Fruit fly (Drosophila melanogaster) whole organism, embryonic: ENCODE results near the gene CG45073.

Experiments
- ATbp ChIP-seq: fragments of 200-800 bp; sonication (Bioruptor generic); optimal IDR thresholded peaks from 2 replicates; lab custom pipeline; 2017; ENCODE audit warnings: missing biosample characterization, mild to moderate bottlenecking, missing genetic modification characterization, missing genetic modification reagents
- Bgb ChIP-seq: fragments of 200-800 bp; sonication (Bioruptor generic); IDR thresholded peaks from 2 replicates; pipeline ENCODE4 v1.3.6; 2022; ENCODE audit warnings: missing biosample characterization, missing genetic modification characterization; ENCODE audit not compliant: partially characterized antibody
- Blimp-1 ChIP-seq: fragments of 200-800 bp; sonication (Bioruptor generic); optimal IDR thresholded peaks from 3 replicates; lab custom pipeline; 2018; ENCODE audit warnings: missing biosample characterization, missing genetic modification characterization, mild to moderate bottlenecking, moderate library complexity, missing genetic modification reagents
- CG10267 ChIP-seq: fragments of 200-800 bp; sonication (Bioruptor generic); optimal IDR thresholded peaks from 2 replicates; lab custom pipeline; 2018; ENCODE audit warnings: missing biosample characterization, mild to moderate bottlenecking, missing genetic modification characterization, moderate library complexity
- CG10366 ChIP-seq: fragments of 200-800 bp; sonication (Bioruptor generic); IDR thresholded peaks from 2 replicates; pipeline ENCODE4 v1.3.6; 2022; ENCODE audit warnings: missing biosample characterization, missing genetic modification characterization
- CG10431 ChIP-seq: fragments of 200-800 bp; sonication (Bioruptor generic); optimal IDR thresholded peaks from 3 replicates; lab custom pipeline; 2018; ENCODE audit warnings: missing biosample characterization, mild to moderate bottlenecking, missing genetic modification characterization
- CG10543 ChIP-seq: fragments of 200-800 bp; sonication (Bioruptor generic); optimal IDR thresholded peaks from 3 replicates; lab custom pipeline; 2017; ENCODE audit warnings: missing biosample characterization, mild to moderate bottlenecking, missing genetic modification characterization, moderate library complexity
- CG10979 ChIP-seq: fragments of 200-800 bp; sonication (Bioruptor generic); optimal IDR thresholded peaks from 2 replicates; lab custom pipeline; 2018; ENCODE audit warnings: missing biosample characterization, mild to moderate bottlenecking, missing genetic modification characterization, moderate library complexity
- CG11093 ChIP-seq: fragments of 200-800 bp; sonication (Bioruptor generic); IDR thresholded peaks from 3 replicates; pipeline ENCODE4 v1.3.6; 2022; ENCODE audit warnings: missing biosample characterization, missing genetic modification characterization
- CG11247 ChIP-seq: fragments of 200-800 bp; sonication (Bioruptor generic); IDR thresholded peaks from 2 replicates; pipeline ENCODE4 v1.3.6; 2022; ENCODE audit warnings: missing biosample characterization, missing genetic modification characterization
- CG11695 ChIP-seq: fragments of 200-800 bp; sonication (Bioruptor generic); IDR thresholded peaks from 3 replicates; pipeline ENCODE4 v1.3.6; 2022; ENCODE audit warnings: missing biosample characterization, missing genetic modification characterization
- CG13296 ChIP-seq: fragments of 200-800 bp; sonication (Bioruptor generic); optimal IDR thresholded peaks from 3 replicates; lab custom pipeline; 2018; ENCODE audit warnings: missing biosample characterization, mild to moderate bottlenecking, missing genetic modification characterization
- CG13624 ChIP-seq: fragments of 200-800 bp; sonication (Bioruptor generic); optimal IDR thresholded peaks from 2 replicates; lab custom pipeline; 2016; ENCODE audit warnings: missing biosample characterization, missing genetic modification characterization
- CG13775 ChIP-seq: fragments of 200-800 bp; sonication (Bioruptor generic); optimal IDR thresholded peaks from 3 replicates; lab custom pipeline; 2017; ENCODE audit warnings: missing biosample characterization, mild to moderate bottlenecking, missing genetic modification characterization
- CG14860 ChIP-seq: fragments of 200-800 bp; sonication (Bioruptor generic); IDR thresholded peaks from 3 replicates; pipeline ENCODE4 v1.3.6; 2022; ENCODE audit warnings: missing biosample characterization, missing genetic modification characterization; ENCODE audit not compliant: partially characterized antibody
- CG17568 ChIP-seq: fragments of 200-800 bp; sonication (Bioruptor generic); optimal IDR thresholded peaks from 2 replicates; lab custom pipeline; 2018; ENCODE audit warnings: missing biosample characterization, mild to moderate bottlenecking, missing genetic modification characterization, moderate library complexity
- CG2116 ChIP-seq: fragments of 200-800 bp; sonication (Bioruptor generic); optimal IDR thresholded peaks from 3 replicates; lab custom pipeline; 2018; ENCODE audit warnings: missing biosample characterization, mild to moderate bottlenecking, missing genetic modification characterization
- CG31224 ChIP-seq: fragments of 200-800 bp; sonication (Bioruptor generic); IDR thresholded peaks from 2 replicates; pipeline ENCODE4 v1.3.6; 2022; ENCODE audit warnings: missing biosample characterization, missing genetic modification characterization
- CG31365 ChIP-seq: fragments of 200-800 bp; sonication (Bioruptor generic); optimal IDR thresholded peaks from 2 replicates; lab custom pipeline; 2018; ENCODE audit warnings: missing biosample characterization, mild to moderate bottlenecking, missing genetic modification characterization
- CG31441 ChIP-seq: fragments of 200-800 bp; sonication (Bioruptor generic); IDR thresholded peaks from 2 replicates; pipeline ENCODE4 v1.3.6; 2022; ENCODE audit warnings: missing biosample characterization, missing genetic modification characterization
- CG3847 ChIP-seq: fragments of 200-800 bp; sonication (Bioruptor generic); IDR thresholded peaks from 2 replicates; pipeline ENCODE4 v1.3.6; 2022; ENCODE audit warnings: missing biosample characterization, missing genetic modification characterization
- CG5953 ChIP-seq: fragments of 200-800 bp; sonication (Bioruptor generic); IDR thresholded peaks from 2 replicates; pipeline ENCODE4 v1.3.6; 2022; ENCODE audit warnings: missing biosample characterization, missing genetic modification characterization
- CG6254 ChIP-seq: fragments of 200-800 bp; sonication (Bioruptor generic); optimal IDR thresholded peaks from 3 replicates; lab custom pipeline; 2017; ENCODE audit warnings: mild to moderate bottlenecking, missing biosample characterization, missing genetic modification reagents, missing genetic modification characterization
- CG6854 ChIP-seq: fragments of 200-800 bp; sonication (Bioruptor generic); optimal IDR thresholded peaks from 3 replicates; lab custom pipeline; 2017; ENCODE audit warnings: missing biosample characterization, mild to moderate bottlenecking, missing genetic modification characterization
- CG7786 ChIP-seq: fragments of 200-800 bp; sonication (Bioruptor generic); optimal IDR thresholded peaks from 2 replicates; lab custom pipeline; 2016; ENCODE audit warnings: missing biosample characterization, missing genetic modification characterization
- CG8281 ChIP-seq: fragments of 200-800 bp; sonication (Bioruptor generic); optimal IDR thresholded peaks from 2 replicates; lab custom pipeline; 2018; ENCODE audit warnings: missing biosample characterization, mild to moderate bottlenecking, missing genetic modification characterization, moderate library complexity
- CG9797 ChIP-seq: fragments of 200-800 bp; sonication (Bioruptor generic); optimal IDR thresholded peaks from 3 replicates; lab custom pipeline; 2018; ENCODE audit warnings: missing biosample characterization, mild to moderate bottlenecking, missing genetic modification characterization
- Dfd ChIP-seq, 2 experiments: fragments of >200 bp; optimal IDR thresholded peaks; 2 replicates each; lab custom pipeline; 2017; ENCODE audit warnings: missing biosample characterization in 2 of 2, missing genetic modification characterization in 2 of 2
- Doc2 ChIP-seq: fragments of 200-800 bp; sonication (Bioruptor generic); IDR thresholded peaks from 2 replicates; pipeline ENCODE4 v1.3.6; 2022; ENCODE audit warnings: missing biosample characterization, missing genetic modification characterization
- Drgx ChIP-seq: fragments of 200-800 bp; sonication (Bioruptor generic); IDR thresholded peaks from 2 replicates; pipeline ENCODE4 v1.3.6; 2022; ENCODE audit warnings: missing biosample characterization, missing genetic modification characterization
- Sox102F ChIP-seq: fragments of 200-800 bp; sonication (Bioruptor generic); optimal IDR thresholded peaks from 2 replicates; lab custom pipeline; 2018; ENCODE audit warnings: missing biosample characterization, mild to moderate bottlenecking, missing genetic modification characterization, moderate library complexity
- Sry-β ChIP-seq: fragments of 200-800 bp; sonication (Bioruptor generic); optimal IDR thresholded peaks from 2 replicates; lab custom pipeline; 2018; ENCODE audit warnings: missing biosample characterization, mild to moderate bottlenecking, missing genetic modification characterization, moderate library complexity
- ac ChIP-seq: fragments of 200-800 bp; sonication (Bioruptor generic); optimal IDR thresholded peaks from 3 replicates; lab custom pipeline; 2017; ENCODE audit warnings: missing biosample characterization, mild to moderate bottlenecking, missing genetic modification characterization
- ara ChIP-seq: fragments of 200-800 bp; sonication (Bioruptor generic); IDR thresholded peaks from 2 replicates; pipeline ENCODE4 v1.3.6; 2022; ENCODE audit warnings: missing biosample characterization, missing genetic modification characterization
- bowl ChIP-seq: fragments of 200-800 bp; sonication (Bioruptor generic); IDR thresholded peaks from 2 replicates; pipeline ENCODE4 v1.3.6; 2022; ENCODE audit warnings: missing biosample characterization, missing genetic modification characterization
- corto ChIP-seq: fragments of 200-800 bp; sonication (Bioruptor generic); optimal IDR thresholded peaks from 2 replicates; lab custom pipeline; 2016; ENCODE audit warnings: missing biosample characterization, mild to moderate bottlenecking, missing genetic modification characterization, moderate library complexity
- dan ChIP-seq: fragments of 200-800 bp; sonication (Bioruptor generic); IDR thresholded peaks from 2 replicates; pipeline ENCODE4 v1.3.6; 2022; ENCODE audit warnings: missing biosample characterization, missing genetic modification characterization
- emc ChIP-seq: fragments of 200-800 bp; sonication (Bioruptor generic); optimal IDR thresholded peaks from 2 replicates; lab custom pipeline; 2016; ENCODE audit warnings: missing biosample characterization, missing genetic modification characterization
- ems ChIP-seq: fragments of 200-800 bp; sonication (Bioruptor generic); optimal IDR thresholded peaks from 3 replicates; lab custom pipeline; 2016; ENCODE audit warnings: missing biosample characterization, missing genetic modification characterization
- eve ChIP-seq, 2 experiments: fragments of >200 bp; optimal IDR thresholded peaks; 2 replicates each; lab custom pipeline; 2017; ENCODE audit warnings: missing biosample characterization in 2 of 2, missing genetic modification characterization in 2 of 2
- fd102C ChIP-seq: fragments of 200-800 bp; sonication (Bioruptor generic); optimal IDR thresholded peaks from 2 replicates; lab custom pipeline; 2018; ENCODE audit warnings: missing biosample characterization, mild to moderate bottlenecking, missing genetic modification characterization, moderate library complexity
- fu2 ChIP-seq: fragments of 200-800 bp; sonication (Bioruptor generic); optimal IDR thresholded peaks from 2 replicates; lab custom pipeline; 2016; ENCODE audit warnings: missing biosample characterization, missing genetic modification characterization
- gro ChIP-seq: fragments of 200-800 bp; sonication (Bioruptor generic); optimal IDR thresholded peaks from 2 replicates; lab custom pipeline; 2016; ENCODE audit warnings: missing biosample characterization, missing genetic modification characterization
- jigr1 ChIP-seq: fragments of 200-800 bp; sonication (Bioruptor generic); IDR thresholded peaks from 3 replicates; pipeline ENCODE4 v1.3.6; 2022; ENCODE audit warnings: missing biosample characterization, missing genetic modification characterization
- mld ChIP-seq: fragments of 200-800 bp; sonication (Bioruptor generic); IDR thresholded peaks from 3 replicates; pipeline ENCODE4 v1.3.6; 2022; ENCODE audit warnings: missing biosample characterization, missing genetic modification characterization; ENCODE audit not compliant: partially characterized antibody
- nerfin-2 ChIP-seq: fragments of 200-800 bp; sonication (Bioruptor generic); IDR thresholded peaks from 2 replicates; pipeline ENCODE4 v1.3.6; 2022; ENCODE audit warnings: missing biosample characterization, missing genetic modification characterization; ENCODE audit not compliant: partially characterized antibody
- pros ChIP-seq: fragments of 200-800 bp; sonication (Bioruptor generic); optimal IDR thresholded peaks from 3 replicates; lab custom pipeline; 2019; ENCODE audit warnings: missing biosample characterization, mild to moderate bottlenecking, missing genetic modification characterization, moderate library complexity
- sd ChIP-seq: fragments of 200-800 bp; sonication (Bioruptor generic); optimal IDR thresholded peaks from 3 replicates; lab custom pipeline; 2018; ENCODE audit warnings: missing biosample characterization, mild to moderate bottlenecking, missing genetic modification characterization, moderate library complexity
- ssp ChIP-seq: fragments of 200-800 bp; sonication (Bioruptor generic); IDR thresholded peaks from 2 replicates; pipeline ENCODE4 v1.3.6; 2022; ENCODE audit warnings: missing biosample characterization, missing genetic modification characterization
- sug ChIP-seq: fragments of 200-800 bp; optimal IDR thresholded peaks from 2 replicates; lab custom pipeline; 2019; ENCODE audit warnings: missing biosample characterization, mild to moderate bottlenecking, missing genetic modification characterization, moderate library complexity
- usp ChIP-seq: fragments of >200 bp; optimal IDR thresholded peaks from 2 replicates; lab custom pipeline; 2017; ENCODE audit warnings: missing biosample characterization, missing genetic modification characterization

CG45073 gene

DNA sequence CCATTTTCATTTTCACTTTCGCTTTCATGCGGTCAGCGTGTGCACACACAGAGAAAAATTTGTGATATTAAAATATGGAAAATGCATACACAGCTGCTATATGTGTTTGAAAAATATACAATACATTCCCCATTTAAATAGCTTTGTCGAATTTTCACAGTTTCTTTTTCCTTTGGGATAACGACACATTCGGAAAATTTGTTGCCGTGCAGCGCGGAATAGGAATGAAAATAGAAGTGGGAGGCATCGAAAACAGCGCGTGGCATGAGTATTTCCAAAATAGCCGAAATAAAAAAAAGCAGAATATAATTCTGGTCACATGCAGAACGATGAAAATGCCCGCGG is 31.9 kb downstream of the CG45073 start (continued):
- peak; percentile 87 for TF ChIP-seq sd (tag; lab: Kevin White, UChicago)
- TF ChIP-seq CG10366, result peak; percentile 91
- no peak for TF ChIP-seq usp (GFP tag; lab: Kevin White, UChicago)
- TF ChIP-seq nerfin-2 (GFP tag; lab: Robert Waterston, UW), result no peak
- peak; percentile 51 for TF ChIP-seq CG31365 (tag; lab: Kevin White, UChicago)
- TF ChIP-seq CG13624 (GFP tag; lab: Kevin White, UChicago), result peak; percentile 89
- peak; percentile 77 for TF ChIP-seq CG31441 (GFP tag; lab: Robert Waterston, UW)
- TF ChIP-seq mld (GFP tag; lab: Robert Waterston, UW), result no peak
- TF ChIP-seq ssp, result peak; percentile 76
- no peak for TF ChIP-seq ac
- peak; percentile 55; the same call in 2 of the 3 replicates for TF ChIP-seq jigr1
- TF ChIP-seq CG11093 (GFP tag; lab: Robert Waterston, UW), result peak; percentile 77
- peak; percentile 65 for TF ChIP-seq CG13775 (GFP tag; lab: Kevin White, UChicago)
- peak in 1 of 2 experiments; percentile 76 for TF ChIP-seq eve (GFP tag; optimal IDR thresholded peaks at IDR 0.05; lab: Kevin White, UChicago)
- peak; percentile 83 for TF ChIP-seq Drgx (GFP tag; lab: Robert Waterston, UW)
- peak; percentile 73 for TF ChIP-seq CG13296 (GFP tag; lab: Kevin White, UChicago)
- TF ChIP-seq fd102C (GFP tag; lab: Kevin White, UChicago), result no peak
- peak; percentile 62 for TF ChIP-seq Doc2 (GFP tag; lab: Robert Waterston, UW)
- TF ChIP-seq CG6254, result peak; percentile 75
- peak; percentile 87 for TF ChIP-seq ATbp (GFP tag; lab: Kevin White, UChicago)
- peak; percentile 78 for TF ChIP-seq CG10267 (tag; lab: Kevin White, UChicago)
- peak; percentile 77 for TF ChIP-seq CG17568 (GFP tag; lab: Kevin White, UChicago)
- TF ChIP-seq Sry-β, result no peak
- peak; percentile 69 for TF ChIP-seq CG6854
- TF ChIP-seq ems (GFP tag; lab: Kevin White, UChicago), result peak; percentile 86
- no peak for TF ChIP-seq Bgb (GFP tag; lab: Robert Waterston, UW)
- TF ChIP-seq CG3847 (GFP tag; lab: Robert Waterston, UW), result peak; percentile 87
- peak; percentile 72 for TF ChIP-seq CG31224
- peak; percentile 56 for TF ChIP-seq CG10543
- peak; percentile 57 for TF ChIP-seq emc (GFP tag; lab: Kevin White, UChicago)
- peak; percentile 87 for TF ChIP-seq CG11247 (GFP tag; lab: Robert Waterston, UW)
- peak; percentile 60 for TF ChIP-seq CG5953 (GFP tag; lab: Robert Waterston, UW)
- TF ChIP-seq CG11695 (GFP tag; lab: Robert Waterston, UW), result peak; percentile 78
- TF ChIP-seq gro, result peak; percentile 94
- peak; percentile 85 for TF ChIP-seq ara
- peak; percentile 41 for TF ChIP-seq CG8281 (tag; lab: Kevin White, UChicago)
- no peak for TF ChIP-seq CG14860
- peak; percentile 63 for TF ChIP-seq bowl
- peak; percentile 77 for TF ChIP-seq sug (tag; lab: Kevin White, UChicago)
- peak; percentile 99 for TF ChIP-seq Blimp-1 (GFP tag; lab: Kevin White, UChicago)
- peak; percentile 90 for TF ChIP-seq Sox102F (GFP tag; lab: Kevin White, UChicago)
- peak; percentile 83 for TF ChIP-seq CG10979 (tag; lab: Kevin White, UChicago)
- TF ChIP-seq CG9797 (GFP tag; lab: Kevin White, UChicago), result no peak
- TF ChIP-seq fu2 (GFP tag; lab: Kevin White, UChicago), result peak; percentile 80
- peak; percentile 37 for TF ChIP-seq CG2116
- no peak for TF ChIP-seq pros (GFP tag; lab: Kevin White, UChicago)
- no peak for TF ChIP-seq corto (GFP tag; lab: Kevin White, UChicago)
- TF ChIP-seq CG7786 (GFP tag; lab: Kevin White, UChicago), result peak; percentile 84
- no peak for TF ChIP-seq dan
- TF ChIP-seq CG10431, result peak; percentile 7
- TF ChIP-seq Dfd (GFP tag; optimal IDR thresholded peaks at IDR 0.05; lab: Kevin White, UChicago), result no peak
